Fruit fly (Drosophila melanogaster) whole organism, embryonic: ENCODE measurements around the gene CG34298.

Experiments
- ATbp ChIP-seq: fragments of 200-800 bp; sonication (Bioruptor generic); optimal IDR thresholded peaks from 2 replicates; lab custom pipeline; 2017; ENCODE audit warnings: missing biosample characterization, mild to moderate bottlenecking, missing genetic modification characterization, missing genetic modification reagents
- CG10321 ChIP-seq: fragments of 200-800 bp; sonication (Bioruptor generic); IDR thresholded peaks from 2 replicates; pipeline ENCODE4 v1.3.6; 2022; ENCODE audit warnings: missing biosample characterization, missing genetic modification characterization
- CG10431 ChIP-seq: fragments of 200-800 bp; sonication (Bioruptor generic); optimal IDR thresholded peaks from 3 replicates; lab custom pipeline; 2018; ENCODE audit warnings: missing biosample characterization, mild to moderate bottlenecking, missing genetic modification characterization
- CG10959 ChIP-seq: fragments of 200-800 bp; sonication (Bioruptor generic); IDR thresholded peaks from 2 replicates; pipeline ENCODE4 v1.3.6; 2022; ENCODE audit warnings: missing biosample characterization, missing genetic modification characterization
- CG11504 ChIP-seq: fragments of 200-800 bp; sonication (Bioruptor generic); optimal IDR thresholded peaks from 3 replicates; lab custom pipeline; 2019; ENCODE audit warnings: missing biosample characterization, mild to moderate bottlenecking, missing genetic modification characterization, moderate library complexity
- CG12236 ChIP-seq: fragments of 200-800 bp; sonication (Bioruptor generic); optimal IDR thresholded peaks from 2 replicates; lab custom pipeline; 2016; ENCODE audit warnings: missing biosample characterization, missing genetic modification characterization
- CG14441 ChIP-seq: fragments of 200-800 bp; sonication (Bioruptor generic); IDR thresholded peaks from 2 replicates; pipeline ENCODE4 v1.3.6; 2022; ENCODE audit warnings: missing biosample characterization, missing genetic modification characterization
- CG15073 ChIP-seq: fragments of 200-800 bp; sonication (Bioruptor generic); optimal IDR thresholded peaks from 2 replicates; lab custom pipeline; 2016; ENCODE audit warnings: missing biosample characterization, missing genetic modification characterization
- CG15514 ChIP-seq: fragments of 200-800 bp; sonication (Bioruptor generic); optimal IDR thresholded peaks from 3 replicates; lab custom pipeline; 2017; ENCODE audit warnings: missing biosample characterization, missing genetic modification characterization, mild to moderate bottlenecking, moderate library complexity, missing genetic modification reagents
- CG30431 ChIP-seq: fragments of 200-800 bp; sonication (Bioruptor generic); optimal IDR thresholded peaks from 2 replicates; lab custom pipeline; 2017; ENCODE audit warnings: missing biosample characterization, missing genetic modification characterization
- CG34376 ChIP-seq: fragments of 200-800 bp; sonication (Bioruptor generic); optimal IDR thresholded peaks from 2 replicates; lab custom pipeline; 2018; ENCODE audit warnings: missing biosample characterization, mild to moderate bottlenecking, missing genetic modification characterization
- CG4328 ChIP-seq: fragments of 200-800 bp; sonication (Bioruptor generic); optimal IDR thresholded peaks from 3 replicates; lab custom pipeline; 2017; ENCODE audit warnings: missing biosample characterization, missing genetic modification reagents, missing genetic modification characterization
- CG7745 ChIP-seq: fragments of 200-800 bp; sonication (Bioruptor generic); optimal IDR thresholded peaks from 2 replicates; lab custom pipeline; 2018; ENCODE audit warnings: missing biosample characterization, mild to moderate bottlenecking, missing genetic modification characterization, moderate library complexity
- CG8765 ChIP-seq: fragments of 200-800 bp; sonication (Bioruptor generic); IDR thresholded peaks from 2 replicates; pipeline ENCODE4 v1.3.6; 2022; ENCODE audit warnings: missing biosample characterization, missing genetic modification characterization
- CG9797 ChIP-seq: fragments of 200-800 bp; sonication (Bioruptor generic); optimal IDR thresholded peaks from 3 replicates; lab custom pipeline; 2018; ENCODE audit warnings: missing biosample characterization, mild to moderate bottlenecking, missing genetic modification characterization
- CkIIα-i1 ChIP-seq: fragments of 200-800 bp; sonication (Bioruptor generic); IDR thresholded peaks from 2 replicates; pipeline ENCODE4 v1.3.6; 2022; ENCODE audit warnings: missing biosample characterization, missing genetic modification characterization
- Dbx ChIP-seq: fragments of 200-800 bp; sonication (Bioruptor generic); IDR thresholded peaks from 3 replicates; pipeline ENCODE4 v1.3.6; 2022; ENCODE audit warnings: missing biosample characterization, missing genetic modification characterization
- Deaf1 ChIP-seq: fragments of 200-800 bp; optimal IDR thresholded peaks from 3 replicates; lab custom pipeline; 2019; ENCODE audit warnings: missing biosample characterization, mild to moderate bottlenecking, missing genetic modification characterization, moderate library complexity
- Dek ChIP-seq: fragments of 200-800 bp; sonication (Bioruptor generic); optimal IDR thresholded peaks from 3 replicates; lab custom pipeline; 2019; ENCODE audit warnings: missing biosample characterization, mild to moderate bottlenecking, missing genetic modification characterization, moderate library complexity
- Ets65A ChIP-seq: fragments of 200-800 bp; sonication (Bioruptor generic); peaks from one replicate; lab custom pipeline; 2016; ENCODE audit warnings: missing biosample characterization, missing genetic modification characterization
- Hey ChIP-seq: fragments of 200-800 bp; sonication (Bioruptor generic); optimal IDR thresholded peaks from 3 replicates; lab custom pipeline; 2018; ENCODE audit warnings: missing biosample characterization, mild to moderate bottlenecking, missing genetic modification characterization
- Kr ChIP-seq: fragments of 200-800 bp; sonication (Bioruptor generic); optimal IDR thresholded peaks from 2 replicates; lab custom pipeline; 2017; ENCODE audit warnings: missing biosample characterization, mild to moderate bottlenecking, missing genetic modification characterization
- Lim3 ChIP-seq: fragments of 200-800 bp; sonication (Bioruptor generic); IDR thresholded peaks from 2 replicates; pipeline ENCODE4 v1.3.6; 2022; ENCODE audit warnings: missing biosample characterization, missing genetic modification characterization
- Med ChIP-seq: fragments of 200-800 bp; sonication (Bioruptor generic); peaks from one replicate; lab custom pipeline; 2016; ENCODE audit warnings: missing biosample characterization, missing genetic modification characterization, mild to moderate bottlenecking, inconsistent platforms, moderate library complexity
- Mes4 ChIP-seq: fragments of 200-800 bp; sonication (Bioruptor generic); optimal IDR thresholded peaks from 2 replicates; lab custom pipeline; 2016; ENCODE audit warnings: missing biosample characterization, missing genetic modification characterization
- Rfx ChIP-seq: fragments of 200-800 bp; sonication (Bioruptor generic); IDR thresholded peaks from 2 replicates; pipeline ENCODE4 v1.3.6; 2022; ENCODE audit warnings: missing biosample characterization, missing genetic modification characterization
- Spps ChIP-seq: fragments of 200-800 bp; sonication (Bioruptor generic); optimal IDR thresholded peaks from 2 replicates; lab custom pipeline; 2018; ENCODE audit warnings: missing biosample characterization, mild to moderate bottlenecking, missing genetic modification characterization
- Tbp ChIP-seq: fragments of >200 bp; optimal IDR thresholded peaks from 2 replicates; lab custom pipeline; 2018; ENCODE audit warnings: missing biosample characterization, missing genetic modification characterization
- Xbp1 ChIP-seq: fragments of 200-800 bp; sonication (Bioruptor generic); optimal IDR thresholded peaks from 3 replicates; lab custom pipeline; 2016; ENCODE audit warnings: missing biosample characterization, mild to moderate bottlenecking, missing genetic modification characterization
- bab2 ChIP-seq: fragments of 200-800 bp; sonication (Bioruptor generic); optimal IDR thresholded peaks from 2 replicates; lab custom pipeline; 2016; ENCODE audit warnings: missing biosample characterization, missing genetic modification characterization
- bcd ChIP-seq: fragments of 200-800 bp; sonication (Bioruptor generic); optimal IDR thresholded peaks from 2 replicates; lab custom pipeline; 2017; ENCODE audit warnings: missing biosample characterization, mild to moderate bottlenecking, missing genetic modification characterization
- br ChIP-seq: fragments of >200 bp; optimal IDR thresholded peaks from 2 replicates; lab custom pipeline; 2017
- caup ChIP-seq: fragments of 200-800 bp; sonication (Bioruptor generic); optimal IDR thresholded peaks from 3 replicates; lab custom pipeline; 2017; ENCODE audit warnings: missing biosample characterization, mild to moderate bottlenecking, missing genetic modification characterization, moderate library complexity; ENCODE audit not compliant: severe bottlenecking
- cwo ChIP-seq: fragments of 200-800 bp; sonication (Bioruptor generic); optimal IDR thresholded peaks from 3 replicates; lab custom pipeline; 2017; ENCODE audit warnings: missing biosample characterization, missing genetic modification characterization, mild to moderate bottlenecking, moderate library complexity, missing genetic modification reagents
- dati ChIP-seq: fragments of 200-800 bp; sonication (Bioruptor generic); IDR thresholded peaks from 2 replicates; pipeline ENCODE4 v1.3.6; 2022; ENCODE audit warnings: missing biosample characterization, missing genetic modification characterization
- dysf ChIP-seq: fragments of 200-800 bp; sonication (Bioruptor generic); IDR thresholded peaks from 3 replicates; pipeline ENCODE4 v1.3.6; 2022; ENCODE audit warnings: missing biosample characterization, missing genetic modification characterization
- emc ChIP-seq: fragments of 200-800 bp; sonication (Bioruptor generic); optimal IDR thresholded peaks from 2 replicates; lab custom pipeline; 2016; ENCODE audit warnings: missing biosample characterization, missing genetic modification characterization
- exex ChIP-seq: fragments of 200-800 bp; sonication (Bioruptor generic); optimal IDR thresholded peaks from 4 replicates; lab custom pipeline; 2018; ENCODE audit warnings: missing biosample characterization, mild to moderate bottlenecking, missing genetic modification characterization, moderate library complexity
- fd96Cb ChIP-seq: fragments of 200-800 bp; sonication (Bioruptor generic); optimal IDR thresholded peaks from 2 replicates; lab custom pipeline; 2018; ENCODE audit warnings: missing biosample characterization, mild to moderate bottlenecking, missing genetic modification characterization, moderate library complexity
- grn ChIP-seq: fragments of 200-800 bp; sonication (Bioruptor generic); optimal IDR thresholded peaks from 3 replicates; lab custom pipeline; 2017; ENCODE audit warnings: missing biosample characterization, missing genetic modification characterization
- jing ChIP-seq: fragments of 200-800 bp; sonication (Bioruptor generic); optimal IDR thresholded peaks from 2 replicates; lab custom pipeline; 2018; ENCODE audit warnings: missing biosample characterization, mild to moderate bottlenecking, missing genetic modification characterization
- mirr ChIP-seq: fragments of 200-800 bp; sonication (Bioruptor generic); optimal IDR thresholded peaks from 3 replicates; lab custom pipeline; 2018; ENCODE audit warnings: missing biosample characterization, mild to moderate bottlenecking, missing genetic modification characterization
- nau ChIP-seq: fragments of 200-800 bp; sonication (Bioruptor generic); optimal IDR thresholded peaks from 3 replicates; lab custom pipeline; 2017; ENCODE audit warnings: missing biosample characterization, mild to moderate bottlenecking, missing genetic modification characterization, missing genetic modification reagents
- phol ChIP-seq: fragments of 200-800 bp; sonication (Bioruptor generic); optimal IDR thresholded peaks from 3 replicates; lab custom pipeline; 2018; ENCODE audit warnings: missing biosample characterization, mild to moderate bottlenecking, missing genetic modification characterization, moderate library complexity
- sd ChIP-seq: fragments of 200-800 bp; sonication (Bioruptor generic); optimal IDR thresholded peaks from 3 replicates; lab custom pipeline; 2018; ENCODE audit warnings: missing biosample characterization, mild to moderate bottlenecking, missing genetic modification characterization, moderate library complexity
- ssp ChIP-seq: fragments of 200-800 bp; sonication (Bioruptor generic); IDR thresholded peaks from 2 replicates; pipeline ENCODE4 v1.3.6; 2022; ENCODE audit warnings: missing biosample characterization, missing genetic modification characterization
- sug ChIP-seq: fragments of 200-800 bp; optimal IDR thresholded peaks from 2 replicates; lab custom pipeline; 2019; ENCODE audit warnings: missing biosample characterization, mild to moderate bottlenecking, missing genetic modification characterization, moderate library complexity
- tna ChIP-seq: fragments of 200-800 bp; sonication (Bioruptor generic); IDR thresholded peaks from 2 replicates; pipeline ENCODE4 v1.3.6; 2022; ENCODE audit warnings: missing biosample characterization, missing genetic modification characterization; ENCODE audit not compliant: partially characterized antibody
- tup ChIP-seq: fragments of 200-800 bp; sonication (Bioruptor generic); optimal IDR thresholded peaks from 2 replicates; lab custom pipeline; 2016; ENCODE audit warnings: missing biosample characterization, mild to moderate bottlenecking, missing genetic modification characterization, moderate library complexity

The CG34298 gene

DNA sequence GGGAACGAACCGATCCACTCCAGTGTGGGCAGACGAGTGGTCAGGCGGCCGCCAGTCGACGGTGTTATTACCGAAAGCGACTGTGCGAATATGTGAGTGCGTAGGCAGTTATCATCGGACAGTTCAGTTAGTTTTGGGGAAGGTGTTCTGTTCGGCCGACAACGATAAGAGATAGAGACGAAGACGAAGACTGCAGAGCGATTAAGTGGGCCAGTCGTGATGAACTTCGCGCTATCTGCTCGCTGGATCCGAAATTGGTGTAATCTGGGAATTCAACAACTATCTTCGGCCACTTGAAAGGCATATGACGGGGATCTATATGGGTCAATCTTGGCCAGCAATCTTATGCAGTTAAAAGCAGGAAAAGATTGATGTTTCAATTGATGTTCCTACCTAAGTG is 9.6 kb downstream of the CG34298 start, which contains the start of gene CG7912:
Gene CG7912 (minus strand): TSS at position 17 of the 400 bp plus-strand sequence.
- TF ChIP-seq emc (GFP tag; lab: Kevin White, UChicago) (no peak), Kr (GFP tag; lab: Kevin White, UChicago) (no peak), phol (no peak), exex (peak; percentile 88), Ets65A (GFP tag; lab: Kevin White, UChicago) (no peak), CG30431 (GFP tag; lab: Kevin White, UChicago) (no peak), Spps (no peak), sd (tag; lab: Kevin White, UChicago) (peak; percentile 8), dati (GFP tag; lab: Robert Waterston, UW) (no peak), tna (GFP tag; lab: Robert Waterston, UW) (no peak), CG4328 (GFP tag; lab: Kevin White, UChicago) (no peak), cwo (peak; percentile 20), mirr (peak; percentile 75), Deaf1 (tag; lab: Kevin White, UChicago) (peak; percentile 53), Lim3 (GFP tag; lab: Robert Waterston, UW) (no peak), Hey (tag; lab: Kevin White, UChicago) (peak; percentile 63), CG9797 (GFP tag; lab: Kevin White, UChicago) (no peak), ATbp (GFP tag; lab: Kevin White, UChicago) (no peak), grn (peak; percentile 87), sug (peak; percentile 20), fd96Cb (no peak), CG10321 (GFP tag; lab: Robert Waterston, UW) (no peak)

DNA sequence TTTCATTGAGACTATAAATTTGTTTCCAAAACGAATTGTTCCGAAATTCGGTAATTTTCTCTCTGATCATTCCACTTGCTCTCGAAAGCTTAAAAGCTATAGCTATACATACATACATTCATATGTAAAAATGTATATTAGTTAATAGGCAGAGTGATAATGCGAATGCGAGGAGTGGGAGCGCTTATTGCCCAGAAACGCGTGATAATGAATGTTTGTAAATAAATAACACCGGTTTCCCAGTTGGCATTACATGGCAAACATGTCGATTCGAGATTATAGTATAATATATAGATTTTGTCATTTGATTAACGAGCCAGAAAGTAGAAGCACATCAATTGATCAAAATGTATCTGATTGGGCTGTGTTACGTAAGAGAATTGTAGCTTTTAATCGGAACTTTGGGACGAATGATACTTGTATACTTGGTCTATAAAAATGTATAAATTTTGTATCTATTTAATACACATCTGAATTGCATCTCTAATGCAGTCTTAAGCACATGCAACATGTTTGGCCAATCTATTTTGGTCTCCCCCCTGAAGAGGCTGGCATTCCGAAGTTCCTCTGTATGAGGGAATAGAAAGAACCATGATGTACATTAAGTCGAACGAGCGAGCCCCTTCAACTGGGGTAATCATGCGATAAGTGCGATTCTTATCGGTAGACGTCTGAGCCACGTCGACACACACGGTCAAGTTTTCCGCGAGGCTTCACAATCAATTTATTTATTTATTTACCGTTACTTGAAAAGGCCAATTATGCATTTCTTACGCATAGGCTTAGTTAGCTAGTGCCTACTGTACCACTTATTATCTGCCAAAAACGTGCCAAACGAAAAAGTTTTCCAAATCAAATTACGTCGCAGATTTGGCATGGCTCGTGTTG is 13.3 kb downstream of the CG34298 start:
- no peak for TF ChIP-seq CG10431
- no peak for TF ChIP-seq tup (GFP tag; lab: Kevin White, UChicago)
- no peak for TF ChIP-seq CG15073
- TF ChIP-seq Med (GFP tag; lab: Kevin White, UChicago) = peak; percentile 91
- no peak for TF ChIP-seq CG12236
- no peak for TF ChIP-seq ssp
- no peak for TF ChIP-seq jing
- peak; percentile 65 for TF ChIP-seq Rfx
- no peak for TF ChIP-seq nau (GFP tag; lab: Kevin White, UChicago)
- TF ChIP-seq dysf (GFP tag; lab: Robert Waterston, UW) = peak; percentile 54; the same call in 2 of the 3 replicates
- TF ChIP-seq CG7745 (tag; lab: Kevin White, UChicago) = no peak
- peak; percentile 18 for TF ChIP-seq Xbp1 (GFP tag; lab: Kevin White, UChicago)
- TF ChIP-seq CG14441 = 0 out of 2 replicates have a peak, but pooled peaks have one; percentile 42
- no peak for TF ChIP-seq br (lab: Kevin White, UChicago)
- TF ChIP-seq Kr (GFP tag; lab: Kevin White, UChicago) = no peak
- TF ChIP-seq CG11504 (tag; lab: Kevin White, UChicago) = no peak
- TF ChIP-seq mirr = peak; percentile 64
- TF ChIP-seq Tbp (GFP tag; lab: Kevin White, UChicago) = no peak
- no peak for TF ChIP-seq Mes4
- TF ChIP-seq CG8765 = no peak
- peak; percentile 23 for TF ChIP-seq bcd (GFP tag; lab: Kevin White, UChicago)
- TF ChIP-seq caup (GFP tag; lab: Kevin White, UChicago) = peak; percentile 7
- TF ChIP-seq bab2 = no peak
- TF ChIP-seq Dbx (GFP tag; lab: Robert Waterston, UW) = peak; percentile 33; the same call in 1 of the 3 replicates
- peak; percentile 38 for TF ChIP-seq CG15514 (GFP tag; lab: Kevin White, UChicago)
- TF ChIP-seq CG34376 (GFP tag; lab: Kevin White, UChicago) = peak; percentile 27
- no peak for TF ChIP-seq CG10959 (GFP tag; lab: Robert Waterston, UW)
- peak; percentile 20 for TF ChIP-seq Dek (tag; lab: Kevin White, UChicago)
- TF ChIP-seq CkIIα-i1 (GFP tag; lab: Robert Waterston, UW) = no peak
